Worm (Caenorhabditis elegans) whole organism, L1 larva: ENCODE results near the gene F13H8.3.

Experiments
- C04F5.9 ChIP-seq: sonication (generic microtip); optimal IDR thresholded peaks from 2 replicates; lab custom pipeline; 2016; ENCODE audit warnings: missing genetic modification characterization, missing compliant biosample characterization
- F16B12.6 ChIP-seq: fragments of 150-350 bp; optimal IDR thresholded peaks from 2 replicates; lab custom pipeline; 2014; ENCODE audit warnings: missing biosample characterization, missing genetic modification characterization
- Y116A8C.19 ChIP-seq: sonication (generic microtip); optimal IDR thresholded peaks from 2 replicates; lab custom pipeline; 2016; ENCODE audit warnings: missing compliant biosample characterization, missing genetic modification characterization, borderline replicate concordance
- aha-1 ChIP-seq: fragments of 150-350 bp; optimal IDR thresholded peaks from 2 replicates; lab custom pipeline; 2014; ENCODE audit warnings: missing biosample characterization, missing genetic modification characterization
- blmp-1 ChIP-seq: fragments of 150-350 bp; optimal IDR thresholded peaks from 2 replicates; lab custom pipeline; 2014; ENCODE audit warnings: missing biosample characterization, missing genetic modification characterization
- ceh-82 ChIP-seq, 3 experiments: fragments of 150-350 bp in 1 of 3; sonication (generic microtip) in 2 of 3; optimal IDR thresholded peaks; 2 replicates each; lab custom pipeline; 2014 to 2017; ENCODE audit warnings: missing biosample characterization in 3 of 3, missing genetic modification characterization in 3 of 3
- ceh-90 ChIP-seq: sonication (generic microtip); optimal IDR thresholded peaks from 2 replicates; lab custom pipeline; 2016; ENCODE audit warnings: missing genetic modification characterization, missing compliant biosample characterization
- egl-27 ChIP-seq, 2 experiments: fragments of 150-350 bp in 1 of 2; sonication (generic microtip); optimal IDR thresholded peaks; 3 replicates each; lab custom pipeline; 2017 to 2018; ENCODE audit warnings: missing biosample characterization in 2 of 2, missing genetic modification characterization in 2 of 2, missing genetic modification reagents in 2 of 2
- ets-5 ChIP-seq: fragments of 200-800 bp; sonication (Bioruptor generic); IDR thresholded peaks from 2 replicates; pipeline ENCODE4 v1.3.6; 2022; ENCODE audit warnings: missing genetic modification characterization, missing compliant biosample characterization
- fkh-4 ChIP-seq: sonication (generic microtip); optimal IDR thresholded peaks from 2 replicates; lab custom pipeline; 2016; ENCODE audit warnings: missing compliant biosample characterization, missing genetic modification characterization, borderline replicate concordance
- fos-1 ChIP-seq: fragments of 150-350 bp; optimal IDR thresholded peaks from 2 replicates; lab custom pipeline; 2014; ENCODE audit warnings: missing biosample characterization, missing genetic modification characterization
- irx-1 ChIP-seq: sonication (generic microtip); optimal IDR thresholded peaks from 2 replicates; lab custom pipeline; 2016; ENCODE audit warnings: missing genetic modification characterization, missing compliant biosample characterization
- lin-14 ChIP-seq: fragments of 200-800 bp; sonication (Bioruptor generic); optimal IDR thresholded peaks from 2 replicates; lab custom pipeline; 2018; ENCODE audit warnings: mild to moderate bottlenecking, missing genetic modification characterization, moderate library complexity, missing compliant biosample characterization
- lin-15B ChIP-seq: fragments of 150-350 bp; sonication (generic microtip); optimal IDR thresholded peaks from 3 replicates; lab custom pipeline; 2014; ENCODE audit warnings: missing biosample characterization, missing genetic modification characterization
- lin-35 ChIP-seq, 2 experiments: fragments of 150-350 bp; optimal IDR thresholded peaks; 2 replicates each; lab custom pipeline; 2014; ENCODE audit warnings: missing biosample characterization in 2 of 2, missing genetic modification characterization in 2 of 2, missing genetic modification reagents in 2 of 2
- lin-39 ChIP-seq: fragments of 150-350 bp; optimal IDR thresholded peaks from 2 replicates; lab custom pipeline; 2014; ENCODE audit warnings: missing biosample characterization, missing genetic modification reagents, missing genetic modification characterization
- lir-3 ChIP-seq: sonication (generic microtip); optimal IDR thresholded peaks from 2 replicates; lab custom pipeline; 2016; ENCODE audit warnings: mild to moderate bottlenecking, missing genetic modification characterization, moderate library complexity, missing compliant biosample characterization; ENCODE audit not compliant: poor library complexity
- lsy-2 ChIP-seq, 2 experiments: fragments of 150-350 bp; optimal IDR thresholded peaks; 2 replicates each; lab custom pipeline; 2014; ENCODE audit warnings: missing biosample characterization in 2 of 2, missing genetic modification characterization in 2 of 2
- mab-9 ChIP-seq: fragments of 200-800 bp; sonication (Bioruptor generic); IDR thresholded peaks from 2 replicates; pipeline ENCODE4 v1.3.6; 2022; ENCODE audit warnings: missing genetic modification reagents, missing genetic modification characterization, missing compliant biosample characterization
- mef-2 ChIP-seq: fragments of 150-350 bp; optimal IDR thresholded peaks from 2 replicates; lab custom pipeline; 2014; ENCODE audit warnings: missing biosample characterization, missing genetic modification characterization
- mep-1 ChIP-seq: fragments of 150-350 bp; optimal IDR thresholded peaks from 2 replicates; lab custom pipeline; 2014; ENCODE audit warnings: missing biosample characterization, missing genetic modification characterization
- nhr-11 ChIP-seq: fragments of 150-350 bp; optimal IDR thresholded peaks from 2 replicates; lab custom pipeline; 2014; ENCODE audit warnings: missing biosample characterization, missing genetic modification characterization
- nhr-19 ChIP-seq: fragments of 200-800 bp; sonication (Bioruptor generic); conservative IDR thresholded peaks from 2 replicates; pipeline ENCODE4 v1.3.6; 2022; ENCODE audit warnings: missing genetic modification characterization, missing compliant biosample characterization
- nhr-237 ChIP-seq: fragments of 150-350 bp; optimal IDR thresholded peaks from 2 replicates; lab custom pipeline; 2014; ENCODE audit warnings: missing biosample characterization, missing genetic modification characterization
- nhr-28 ChIP-seq: fragments of 150-350 bp; optimal IDR thresholded peaks from 2 replicates; lab custom pipeline; 2014; ENCODE audit warnings: missing biosample characterization, missing genetic modification characterization
- nhr-76 ChIP-seq: sonication (generic microtip); optimal IDR thresholded peaks from 2 replicates; lab custom pipeline; 2017; ENCODE audit warnings: missing biosample characterization, missing genetic modification characterization
- nhr-77 ChIP-seq: fragments of 150-350 bp; optimal IDR thresholded peaks from 2 replicates; lab custom pipeline; 2014; ENCODE audit warnings: missing biosample characterization, missing genetic modification characterization
- nhr-84 ChIP-seq: sonication (generic microtip); optimal IDR thresholded peaks from 2 replicates; lab custom pipeline; 2017; ENCODE audit warnings: missing biosample characterization, missing genetic modification characterization
- snpc-4 ChIP-seq: fragments of 150-350 bp; optimal IDR thresholded peaks from 2 replicates; lab custom pipeline; 2014; ENCODE audit warnings: missing biosample characterization, missing genetic modification characterization
- snu-23 ChIP-seq: sonication (generic microtip); optimal IDR thresholded peaks from 2 replicates; lab custom pipeline; 2016; ENCODE audit warnings: missing genetic modification characterization, missing compliant biosample characterization
- sox-4 ChIP-seq: sonication (generic microtip); optimal IDR thresholded peaks from 2 replicates; lab custom pipeline; 2016; ENCODE audit warnings: missing genetic modification characterization, missing compliant biosample characterization
- sptf-1 ChIP-seq: fragments of 150-350 bp; optimal IDR thresholded peaks from 2 replicates; lab custom pipeline; 2014; ENCODE audit warnings: missing biosample characterization, missing genetic modification characterization
- tlp-1 ChIP-seq: fragments of 150-350 bp; optimal IDR thresholded peaks from 2 replicates; lab custom pipeline; 2014; ENCODE audit warnings: missing biosample characterization, missing genetic modification characterization
- unc-86 ChIP-seq: sonication (generic microtip); optimal IDR thresholded peaks from 2 replicates; lab custom pipeline; 2016; ENCODE audit warnings: missing genetic modification characterization, missing compliant biosample characterization
- zag-1 ChIP-seq: fragments of 150-350 bp; optimal IDR thresholded peaks from 2 replicates; lab custom pipeline; 2014; ENCODE audit warnings: missing biosample characterization, missing genetic modification characterization
- ztf-4 ChIP-seq: fragments of 150-350 bp; optimal IDR thresholded peaks from 2 replicates; lab custom pipeline; 2014; ENCODE audit warnings: missing biosample characterization, missing genetic modification characterization

F13H8.3 gene

DNA sequence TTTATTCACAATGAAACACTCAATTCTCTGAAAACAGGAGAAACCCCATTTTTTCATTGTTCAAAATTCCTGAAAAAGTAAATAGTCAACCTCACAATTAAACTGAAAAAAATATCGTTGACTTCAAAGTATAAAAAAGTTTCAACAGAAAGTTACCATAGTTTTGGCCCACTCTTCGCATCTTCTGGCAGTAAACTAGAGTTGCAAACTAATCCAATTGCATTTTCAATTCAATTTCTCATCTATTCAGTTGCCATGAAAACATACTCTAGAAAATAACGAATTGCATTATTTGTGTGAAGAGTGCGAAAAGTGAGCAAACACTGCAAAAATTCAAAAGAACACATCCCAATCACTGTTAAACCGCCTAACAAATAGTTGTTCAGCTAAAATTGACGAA is at the start of gene F13H8.3:
F13H8.3 (plus strand) TSS at position 301 of the 400 bp plus-strand sequence.
- TF ChIP-seq ztf-4 (no peak), egl-27 (tag; optimal IDR thresholded peaks at IDR 0.05; lab: Kevin White, UChicago) (no peak), mab-9 (GFP tag; lab: Robert Waterston, UW) (no peak), fkh-4 (tag; lab: Kevin White, UChicago) (no peak), C04F5.9 (tag; lab: Kevin White, UChicago) (no peak)
- TF ChIP-seq, all 84 proteins: peak for 0

ce11 chrII:6219346-6219745 is 44.4 kb upstream of the F13H8.3 start, which contains the start of gene mks-2:
Gene mks-2, minus strand, starts transcription at chrII:6219446.
- TF ChIP-seq Y116A8C.19 (tag; lab: Kevin White, UChicago), result no peak
- no peak for TF ChIP-seq fos-1
- no peak for TF ChIP-seq fkh-4 (tag; lab: Kevin White, UChicago)
- TF ChIP-seq sox-4 (tag; lab: Kevin White, UChicago), result no peak
- TF ChIP-seq lin-35 (GFP tag; optimal IDR thresholded peaks at IDR 0.05; lab: Kevin White, UChicago), result no peak
- no peak for TF ChIP-seq nhr-11 (tag; lab: Kevin White, UChicago)
- no peak for TF ChIP-seq lsy-2 (tag; optimal IDR thresholded peaks at IDR 0.05; lab: Kevin White, UChicago)
- no peak for TF ChIP-seq unc-86 (tag; lab: Kevin White, UChicago)
- TF ChIP-seq irx-1 (tag; lab: Kevin White, UChicago), result no peak
- no peak for TF ChIP-seq mef-2 (tag; lab: Kevin White, UChicago)
- TF ChIP-seq nhr-237 (tag; lab: Kevin White, UChicago), result no peak
- TF ChIP-seq sptf-1 (tag; lab: Kevin White, UChicago), result no peak
- no peak for TF ChIP-seq snu-23 (GFP tag; lab: Kevin White, UChicago)
- TF ChIP-seq blmp-1 (tag; lab: Kevin White, UChicago), result no peak
- TF ChIP-seq F16B12.6 (tag; lab: Kevin White, UChicago), result no peak
- no peak for TF ChIP-seq mep-1 (tag; lab: Kevin White, UChicago)
- no peak for TF ChIP-seq nhr-84 (tag; lab: Kevin White, UChicago)
- no peak for TF ChIP-seq tlp-1 (tag; lab: Kevin White, UChicago)
- TF ChIP-seq nhr-77 (tag; lab: Kevin White, UChicago), result no peak
- TF ChIP-seq lin-39, result no peak

DNA sequence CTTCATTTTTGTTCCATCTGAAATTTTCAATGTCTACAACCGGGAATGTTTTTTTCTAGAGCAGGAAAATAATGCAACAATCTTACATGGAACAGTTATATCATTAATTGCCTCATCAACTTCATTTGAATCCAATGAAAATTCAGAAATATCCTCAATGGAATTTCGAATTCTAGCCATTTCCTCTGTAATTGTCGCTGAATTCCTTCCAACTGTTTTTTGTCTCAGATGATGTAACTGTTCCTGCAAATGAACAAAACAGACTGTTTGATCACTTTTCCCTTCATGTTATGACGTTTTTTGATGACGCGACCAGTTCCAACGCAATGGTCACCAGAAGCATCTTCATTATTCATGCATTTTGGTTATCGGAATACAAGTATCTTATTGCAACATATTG is 42.3 kb upstream of the F13H8.3 start:
- TF ChIP-seq mab-9 (GFP tag; lab: Robert Waterston, UW) (no peak), sox-4 (tag; lab: Kevin White, UChicago) (no peak), zag-1 (tag; lab: Kevin White, UChicago) (no peak), tlp-1 (tag; lab: Kevin White, UChicago) (no peak), nhr-84 (tag; lab: Kevin White, UChicago) (no peak), nhr-11 (tag; lab: Kevin White, UChicago) (no peak), C04F5.9 (tag; lab: Kevin White, UChicago) (no peak), ceh-90 (tag; lab: Kevin White, UChicago) (no peak), nhr-19 (GFP tag; lab: Robert Waterston, UW) (no peak), snpc-4 (tag; lab: Kevin White, UChicago) (no peak), lin-14 (GFP tag; lab: Kevin White, UChicago) (no peak)

- TF ChIP-seq nhr-28 (tag; lab: Kevin White, UChicago) (no peak), aha-1 (tag; lab: Kevin White, UChicago) (no peak), lin-15B (tag; lab: Kevin White, UChicago) (no peak), nhr-76 (no peak), unc-86 (tag; lab: Kevin White, UChicago) (no peak), C04F5.9 (tag; lab: Kevin White, UChicago) (no peak), ceh-82 (tag; optimal IDR thresholded peaks at IDR 0.05; lab: Kevin White, UChicago) (no peak), lir-3 (tag; lab: Kevin White, UChicago) (no peak), ets-5 (GFP tag; lab: Robert Waterston, UW) (no peak), mep-1 (tag; lab: Kevin White, UChicago) (no peak), ztf-4 (no peak), Y116A8C.19 (tag; lab: Kevin White, UChicago) (no peak)
- TF ChIP-seq, all 84 proteins: peak for 0
Observed at ce11 chrII:6222558-6222957, 41.2 kb upstream of the F13H8.3 start, which contains the start of gene C30B5.6. Gene C30B5.6, minus strand, starts transcription at chrII:6222658.
